Fruit fly (Drosophila melanogaster): ENCODE measurements around the gene RpS5a.

Gene RpS5a

dm6 chrX:17107401-17107916, 40.6 kb downstream of the RpS5a start, which contains the start of gene CG5004 (continued):
- TF ChIP-seq Sry-δ (GFP tag; optimal IDR thresholded peaks at IDR 0.05) (peak; percentile 54), pita (GFP tag; optimal IDR thresholded peaks at IDR 0.05) (no peak), CG12769 (tag; optimal IDR thresholded peaks at IDR 0.05) (peak; percentile 20), Dp (GFP tag; optimal IDR thresholded peaks at IDR 0.05) (peak; percentile 41), CG16779 (GFP tag; IDR thresholded peaks at IDR 0.05) (no peak), Myb (GFP tag; optimal IDR thresholded peaks at IDR 0.05) (peak; percentile 22), pfk (GFP tag; optimal IDR thresholded peaks at IDR 0.05) (no peak), sens (GFP tag) (peak; percentile 75), row (GFP tag; IDR thresholded peaks at IDR 0.05) (peak; percentile 24; the same call in 1 of the 3 replicates), CG12155 (GFP tag; optimal IDR thresholded peaks at IDR 0.05) (no peak), Dref (GFP tag; IDR thresholded peaks at IDR 0.05) (peak; percentile 61), HHEX (GFP tag; optimal IDR thresholded peaks at IDR 0.05) (peak; percentile 9), Antp (GFP tag; optimal IDR thresholded peaks at IDR 0.05) (no peak), CG2129 (GFP tag; IDR thresholded peaks at IDR 0.05; ENCODE audit: partially characterized antibody) (no peak), nerfin-1 (tag; optimal IDR thresholded peaks at IDR 0.05) (peak; percentile 74), kah (GFP tag; optimal IDR thresholded peaks at IDR 0.05) (peak; percentile 16), CG15514 (GFP tag; optimal IDR thresholded peaks at IDR 0.05) (peak; percentile 97), CG12659 (GFP tag; optimal IDR thresholded peaks at IDR 0.05) (peak; percentile 63), CG31365 (tag; optimal IDR thresholded peaks at IDR 0.05) (no peak), cwo (GFP tag; optimal IDR thresholded peaks at IDR 0.05) (no peak), lab (GFP tag; optimal IDR thresholded peaks at IDR 0.05) (peak; percentile 0), CG10431 (GFP tag; optimal IDR thresholded peaks at IDR 0.05) (peak; percentile 51), CG34422 (GFP tag; IDR thresholded peaks at IDR 0.05) (peak; percentile 78; the same call in 1 of the 3 replicates), Dip3 (GFP tag; optimal IDR thresholded peaks at IDR 0.05) (no peak), CG8359 (GFP tag; optimal IDR thresholded peaks at IDR 0.05; ENCODE audit: borderline replicate concordance) (no peak), E2f2 (GFP tag; IDR thresholded peaks at IDR 0.05) (peak; percentile 56), sob (GFP tag; IDR thresholded peaks at IDR 0.05) (no peak), CG13296 (GFP tag; optimal IDR thresholded peaks at IDR 0.05) (peak; percentile 10), Sin3A (optimal IDR thresholded peaks at IDR 0.05) (peak; percentile 23), Opbp (GFP tag; IDR thresholded peaks at IDR 0.05; ENCODE audit: partially characterized antibody) (peak; percentile 59; the same call in 2 of the 3 replicates), nom (GFP tag; optimal IDR thresholded peaks at IDR 0.05) (peak; percentile 29), bigmax (GFP tag; optimal IDR thresholded peaks at IDR 0.05) (no peak), amos (GFP tag; IDR thresholded peaks at IDR 0.05; ENCODE audit: partially characterized antibody) (peak; percentile 60), jigr1 (GFP tag; IDR thresholded peaks at IDR 0.05) (no peak), CG13894 (tag; optimal IDR thresholded peaks at IDR 0.05) (peak; percentile 20), CG12104 (GFP tag; optimal IDR thresholded peaks at IDR 0.05) (no peak), sd (tag; optimal IDR thresholded peaks at IDR 0.05) (peak; percentile 72), CG6654 (GFP tag; optimal IDR thresholded peaks at IDR 0.05) (no peak), bbx (GFP tag; IDR thresholded peaks at IDR 0.05; ENCODE audit: partially characterized antibody) (peak; percentile 43; the same call in 1 of the 2 replicates), CG15479 (GFP tag; optimal IDR thresholded peaks at IDR 0.05) (peak; percentile 40), CG9797 (GFP tag; optimal IDR thresholded peaks at IDR 0.05) (peak; percentile 67), Dll (GFP tag; IDR thresholded peaks at IDR 0.05; ENCODE audit: partially characterized antibody) (0 out of 4 replicates have a peak, but pooled peaks have one; percentile 45), unpg (GFP tag; optimal IDR thresholded peaks at IDR 0.05) (peak; percentile 1), Doc3 (GFP tag; IDR thresholded peaks at IDR 0.05; ENCODE audit: partially characterized antibody) (0 out of 3 replicates have a peak, but pooled peaks have one; percentile 33), Pdp1 (GFP tag; optimal IDR thresholded peaks at IDR 0.05) (peak in 1 of 2 experiments; percentile 34), YL-1 (GFP tag; optimal IDR thresholded peaks at IDR 0.05) (peak; percentile 17), wdn (GFP tag; IDR thresholded peaks at IDR 0.05) (no peak), CG6765 (GFP tag; optimal IDR thresholded peaks at IDR 0.05) (no peak)

Data from whole organism, embryonic.